Worm (Caenorhabditis elegans) whole organism, early embryonic: ENCODE data around the gene mig-18.

Source experiments
- F13C5.2 ChIP-seq: sonication (generic microtip); optimal IDR thresholded peaks from 2 replicates; lab custom pipeline; 2017; ENCODE audit warnings: mild to moderate bottlenecking, missing genetic modification characterization, inconsistent platforms, missing compliant biosample characterization
- aly-1 ChIP-seq: sonication (generic microtip); optimal IDR thresholded peaks from 2 replicates; lab custom pipeline; 2016; ENCODE audit warnings: missing genetic modification characterization, missing compliant biosample characterization
- ama-1 ChIP-seq: fragments of 150-350 bp; optimal IDR thresholded peaks from 2 replicates; lab custom pipeline; 2014
- hnd-1 ChIP-seq: sonication (generic microtip); optimal IDR thresholded peaks from 2 replicates; lab custom pipeline; 2016; ENCODE audit warnings: missing genetic modification characterization, missing compliant biosample characterization
- pes-1 ChIP-seq: fragments of 200-800 bp; sonication (Bioruptor generic); IDR thresholded peaks from 2 replicates; pipeline ENCODE4 v1.3.6; 2022; ENCODE audit warnings: missing genetic modification reagents, missing genetic modification characterization, missing compliant biosample characterization
- tra-4 ChIP-seq: sonication (generic microtip); optimal IDR thresholded peaks from 2 replicates; lab custom pipeline; 2017; ENCODE audit warnings: missing genetic modification characterization, missing compliant biosample characterization

ce11 chrIII:13377249-13377648 lies 25.8 kb upstream of the mig-18 start:
- TF ChIP-seq tra-4 (tag; lab: Kevin White, UChicago) (no peak), ama-1 (lab: Kevin White, UChicago) (no peak), pes-1 (GFP tag; lab: Robert Waterston, UW) (no peak), hnd-1 (tag; lab: Kevin White, UChicago) (no peak), F13C5.2 (tag; lab: Kevin White, UChicago) (peak; percentile 1), aly-1 (no peak)
